Fruit fly (Drosophila melanogaster) whole organism, embryonic: ENCODE data around the gene yrt.

Experiments used
- Atf3 ChIP-seq: fragments of 200-800 bp; sonication (Bioruptor generic); optimal IDR thresholded peaks from 3 replicates; lab custom pipeline; 2016; ENCODE audit warnings: missing biosample characterization, missing genetic modification characterization
- B-H1 ChIP-seq: fragments of 200-800 bp; sonication (Bioruptor generic); IDR thresholded peaks from 3 replicates; pipeline ENCODE4 v1.3.6; 2022; ENCODE audit warnings: missing biosample characterization, missing genetic modification characterization
- BtbVII ChIP-seq: fragments of 200-800 bp; sonication (Bioruptor generic); optimal IDR thresholded peaks from 3 replicates; lab custom pipeline; 2017; ENCODE audit warnings: missing biosample characterization, mild to moderate bottlenecking, missing genetic modification characterization
- CG13894 ChIP-seq: fragments of 200-800 bp; sonication (Bioruptor generic); optimal IDR thresholded peaks from 3 replicates; lab custom pipeline; 2018; ENCODE audit warnings: missing biosample characterization, mild to moderate bottlenecking, missing genetic modification characterization, moderate library complexity
- CG14050 ChIP-seq: fragments of 200-800 bp; sonication (Bioruptor generic); IDR thresholded peaks from 3 replicates; pipeline ENCODE4 v1.3.6; 2022; ENCODE audit warnings: missing biosample characterization, missing genetic modification characterization
- CG15479 ChIP-seq: fragments of 200-800 bp; sonication (Bioruptor generic); optimal IDR thresholded peaks from 3 replicates; lab custom pipeline; 2019; ENCODE audit warnings: missing biosample characterization, mild to moderate bottlenecking, missing genetic modification characterization, moderate library complexity
- CG16815 ChIP-seq: fragments of 200-800 bp; sonication (Bioruptor generic); optimal IDR thresholded peaks from 3 replicates; lab custom pipeline; 2017; ENCODE audit warnings: missing biosample characterization, mild to moderate bottlenecking, missing genetic modification characterization
- CG18011 ChIP-seq: fragments of 200-800 bp; sonication (Bioruptor generic); optimal IDR thresholded peaks from 2 replicates; lab custom pipeline; 2017; ENCODE audit warnings: missing biosample characterization, missing genetic modification characterization, mild to moderate bottlenecking, moderate library complexity, missing genotype
- CG2120 ChIP-seq: fragments of 200-800 bp; sonication (Bioruptor generic); optimal IDR thresholded peaks from 3 replicates; lab custom pipeline; 2016; ENCODE audit warnings: missing biosample characterization, missing genetic modification characterization
- CG2875 ChIP-seq: fragments of 200-800 bp; sonication (Bioruptor generic); optimal IDR thresholded peaks from 2 replicates; lab custom pipeline; 2017; ENCODE audit warnings: missing biosample characterization, mild to moderate bottlenecking, missing genetic modification characterization, missing genetic modification reagents
- CG43689 ChIP-seq: fragments of 200-800 bp; sonication (Bioruptor generic); IDR thresholded peaks from 2 replicates; pipeline ENCODE4 v1.3.6; 2022; ENCODE audit warnings: missing biosample characterization, missing genetic modification characterization
- CG4820 ChIP-seq: fragments of 200-800 bp; sonication (Bioruptor generic); optimal IDR thresholded peaks from 3 replicates; lab custom pipeline; 2016; ENCODE audit warnings: missing biosample characterization, missing genetic modification characterization
- CG4854 ChIP-seq: fragments of 200-800 bp; sonication (Bioruptor generic); optimal IDR thresholded peaks from 2 replicates; lab custom pipeline; 2016; ENCODE audit warnings: missing biosample characterization, missing genetic modification characterization, inconsistent platforms
- CG5245 ChIP-seq: fragments of 200-800 bp; sonication (Bioruptor generic); optimal IDR thresholded peaks from 3 replicates; lab custom pipeline; 2016; ENCODE audit warnings: missing biosample characterization, missing genetic modification characterization
- CG6683 ChIP-seq: fragments of 200-800 bp; sonication (Bioruptor generic); optimal IDR thresholded peaks from 2 replicates; lab custom pipeline; 2017; ENCODE audit warnings: missing biosample characterization, mild to moderate bottlenecking, missing genetic modification characterization, missing genetic modification reagents
- CG6813 ChIP-seq: fragments of 200-800 bp; sonication (Bioruptor generic); optimal IDR thresholded peaks from 2 replicates; lab custom pipeline; 2017; ENCODE audit warnings: missing biosample characterization, missing genetic modification characterization, mild to moderate bottlenecking, moderate library complexity, missing genetic modification reagents
- CG7745 ChIP-seq: fragments of 200-800 bp; sonication (Bioruptor generic); optimal IDR thresholded peaks from 2 replicates; lab custom pipeline; 2018; ENCODE audit warnings: missing biosample characterization, mild to moderate bottlenecking, missing genetic modification characterization, moderate library complexity
- CG9876 ChIP-seq: fragments of 200-800 bp; sonication (Bioruptor generic); optimal IDR thresholded peaks from 2 replicates; lab custom pipeline; 2016; ENCODE audit warnings: missing biosample characterization, missing genetic modification characterization
- D19B ChIP-seq: fragments of 200-800 bp; sonication (Bioruptor generic); optimal IDR thresholded peaks from 2 replicates; lab custom pipeline; 2017; ENCODE audit warnings: missing biosample characterization, mild to moderate bottlenecking, missing genetic modification characterization
- E2f1 ChIP-seq: fragments of 200-800 bp; sonication (Bioruptor generic); IDR thresholded peaks from 2 replicates; pipeline ENCODE4 v1.3.6; 2022; ENCODE audit warnings: missing biosample characterization, missing genetic modification characterization
- H15 ChIP-seq: fragments of 200-800 bp; sonication (Bioruptor generic); IDR thresholded peaks from 3 replicates; pipeline ENCODE4 v1.3.6; 2022; ENCODE audit warnings: missing biosample characterization, missing genetic modification characterization
- HLH4C ChIP-seq: fragments of 200-800 bp; sonication (Bioruptor generic); IDR thresholded peaks from 3 replicates; pipeline ENCODE4 v1.3.6; 2022; ENCODE audit warnings: missing biosample characterization, missing genetic modification characterization; ENCODE audit not compliant: partially characterized antibody
- HLH54F ChIP-seq: fragments of 200-800 bp; sonication (Bioruptor generic); optimal IDR thresholded peaks from 3 replicates; lab custom pipeline; 2016; ENCODE audit warnings: missing biosample characterization, missing genetic modification characterization
- HLHmδ ChIP-seq: fragments of 200-800 bp; sonication (Bioruptor generic); optimal IDR thresholded peaks from 2 replicates; lab custom pipeline; 2018; ENCODE audit warnings: missing biosample characterization, mild to moderate bottlenecking, missing genetic modification characterization, moderate library complexity
- Hey ChIP-seq: fragments of 200-800 bp; sonication (Bioruptor generic); optimal IDR thresholded peaks from 3 replicates; lab custom pipeline; 2018; ENCODE audit warnings: missing biosample characterization, mild to moderate bottlenecking, missing genetic modification characterization
- HmgD ChIP-seq: fragments of 200-800 bp; sonication (Bioruptor generic); optimal IDR thresholded peaks from 3 replicates; lab custom pipeline; 2016; ENCODE audit warnings: missing biosample characterization, missing genetic modification characterization
- Hr39 ChIP-seq: fragments of >200 bp; optimal IDR thresholded peaks from 2 replicates; lab custom pipeline; 2017
- Lhr ChIP-seq: fragments of 200-800 bp; sonication (Bioruptor generic); optimal IDR thresholded peaks from 3 replicates; lab custom pipeline; 2017; ENCODE audit warnings: mild to moderate bottlenecking, missing biosample characterization, missing genetic modification reagents, missing genetic modification characterization
- NC2α ChIP-seq: fragments of 200-800 bp; sonication (Bioruptor generic); optimal IDR thresholded peaks from 2 replicates; lab custom pipeline; 2016; ENCODE audit warnings: missing biosample characterization, missing genetic modification characterization
- Nf-YA ChIP-seq: fragments of 200-800 bp; sonication (Bioruptor generic); IDR thresholded peaks from 2 replicates; pipeline ENCODE4 v1.3.6; 2022; ENCODE audit warnings: missing biosample characterization, missing genetic modification characterization
- Sox100B ChIP-seq: fragments of 200-800 bp; sonication (Bioruptor generic); optimal IDR thresholded peaks from 3 replicates; lab custom pipeline; 2018; ENCODE audit warnings: missing biosample characterization, mild to moderate bottlenecking, missing genetic modification characterization
- Taf1 ChIP-seq: fragments of 200-800 bp; sonication (Bioruptor generic); IDR thresholded peaks from 2 replicates; pipeline ENCODE4 v1.3.6; 2022; ENCODE audit warnings: missing biosample characterization, missing genetic modification characterization
- Trl ChIP-seq, 3 experiments: fragments of >200 bp in 2 of 3; fragments of 200-800 bp in 1 of 3; sonication (Bioruptor generic) in 1 of 3; optimal IDR thresholded peaks; 2 replicates in 1 of 3; 3 replicates in 2 of 3; lab custom pipeline; 2016 to 2017; ENCODE audit warnings: missing biosample characterization in 1 of 3, missing genetic modification characterization in 1 of 3
- aop ChIP-seq: fragments of 200-800 bp; sonication (Bioruptor generic); IDR thresholded peaks from 2 replicates; pipeline ENCODE4 v1.3.6; 2022; ENCODE audit warnings: missing biosample characterization, missing genetic modification characterization
- ash1 ChIP-seq: fragments of 200-800 bp; sonication (Bioruptor generic); optimal IDR thresholded peaks from 2 replicates; lab custom pipeline; 2018; ENCODE audit warnings: missing biosample characterization, mild to moderate bottlenecking, missing genetic modification characterization
- cad ChIP-seq: fragments of >200 bp; optimal IDR thresholded peaks from 2 replicates; lab custom pipeline; 2017; ENCODE audit warnings: missing biosample characterization, missing genetic modification characterization
- cas ChIP-seq: fragments of 200-800 bp; sonication (Bioruptor generic); IDR thresholded peaks from 2 replicates; pipeline ENCODE4 v1.3.6; 2022; ENCODE audit warnings: missing biosample characterization, missing genetic modification characterization
- cato ChIP-seq: fragments of 200-800 bp; sonication (Bioruptor generic); optimal IDR thresholded peaks from 2 replicates; lab custom pipeline; 2016; ENCODE audit warnings: missing biosample characterization, missing genetic modification characterization, borderline replicate concordance
- chif ChIP-seq, 2 experiments: fragments of 200-800 bp; sonication (Bioruptor generic); optimal IDR thresholded peaks; 3 replicates each; lab custom pipeline; 2016; ENCODE audit warnings: missing biosample characterization in 2 of 2, missing genetic modification characterization in 2 of 2
- ci ChIP-seq: fragments of 200-800 bp; sonication (Bioruptor generic); IDR thresholded peaks from 3 replicates; pipeline ENCODE4 v1.3.6; 2022; ENCODE audit warnings: missing biosample characterization, missing genetic modification characterization
- crol ChIP-seq: fragments of 200-800 bp; sonication (Bioruptor generic); IDR thresholded peaks from 2 replicates; pipeline ENCODE4 v1.3.6; 2022; ENCODE audit warnings: missing biosample characterization, missing genetic modification characterization
- dan ChIP-seq: fragments of 200-800 bp; sonication (Bioruptor generic); IDR thresholded peaks from 2 replicates; pipeline ENCODE4 v1.3.6; 2022; ENCODE audit warnings: missing biosample characterization, missing genetic modification characterization
- inv ChIP-seq: fragments of 200-800 bp; sonication (Bioruptor generic); IDR thresholded peaks from 2 replicates; pipeline ENCODE4 v1.3.6; 2022; ENCODE audit warnings: missing biosample characterization, missing genetic modification characterization; ENCODE audit not compliant: partially characterized antibody
- jumu ChIP-seq: fragments of 200-800 bp; sonication (Bioruptor generic); optimal IDR thresholded peaks from 3 replicates; lab custom pipeline; 2016; ENCODE audit warnings: missing biosample characterization, missing genetic modification characterization
- ken ChIP-seq: fragments of 200-800 bp; sonication (Bioruptor generic); IDR thresholded peaks from 3 replicates; pipeline ENCODE4 v1.3.6; 2022; ENCODE audit warnings: missing biosample characterization, missing genetic modification characterization
- kni ChIP-seq: fragments of 200-800 bp; sonication (Bioruptor generic); optimal IDR thresholded peaks from 3 replicates; lab custom pipeline; 2017; ENCODE audit warnings: mild to moderate bottlenecking, missing biosample characterization, missing genetic modification reagents, missing genetic modification characterization
- nmo ChIP-seq: fragments of 200-800 bp; sonication (Bioruptor generic); optimal IDR thresholded peaks from 2 replicates; lab custom pipeline; 2018; ENCODE audit warnings: missing biosample characterization, mild to moderate bottlenecking, missing genetic modification characterization, moderate library complexity
- pzg ChIP-seq: fragments of 200-800 bp; sonication (Bioruptor generic); optimal IDR thresholded peaks from 3 replicates; lab custom pipeline; 2018; ENCODE audit warnings: missing biosample characterization, mild to moderate bottlenecking, missing genetic modification characterization, moderate library complexity
- scrt ChIP-seq: fragments of 200-800 bp; sonication (Bioruptor generic); optimal IDR thresholded peaks from 2 replicates; lab custom pipeline; 2018; ENCODE audit warnings: missing biosample characterization, mild to moderate bottlenecking, missing genetic modification characterization, moderate library complexity
- tgo ChIP-seq: fragments of 200-800 bp; sonication (Bioruptor generic); IDR thresholded peaks from 3 replicates; pipeline ENCODE4 v1.3.6; 2022; ENCODE audit warnings: missing biosample characterization, missing genetic modification characterization
- tup ChIP-seq: fragments of 200-800 bp; sonication (Bioruptor generic); optimal IDR thresholded peaks from 2 replicates; lab custom pipeline; 2016; ENCODE audit warnings: missing biosample characterization, mild to moderate bottlenecking, missing genetic modification characterization, moderate library complexity

Gene yrt

dm6 chr3R:13446489-13446888 is 11.7 kb upstream of the yrt start (continued):
- no peak for TF ChIP-seq Hr39 (lab: Kevin White, UChicago)
- no peak for TF ChIP-seq kni (GFP tag; lab: Kevin White, UChicago)
- no peak for TF ChIP-seq H15 (GFP tag; lab: Robert Waterston, UW)
- no peak for TF ChIP-seq Nf-YA (GFP tag; lab: Robert Waterston, UW)
- peak; percentile 75 for TF ChIP-seq CG2120 (GFP tag; lab: Kevin White, UChicago)
- TF ChIP-seq CG2875 (GFP tag; lab: Kevin White, UChicago): no peak
- TF ChIP-seq inv (GFP tag; lab: Robert Waterston, UW): no peak
- TF ChIP-seq Hey (tag; lab: Kevin White, UChicago): no peak
- no peak for TF ChIP-seq ash1 (GFP tag; lab: Kevin White, UChicago)
- no peak for TF ChIP-seq CG7745 (tag; lab: Kevin White, UChicago)
- TF ChIP-seq CG14050 (GFP tag; lab: Robert Waterston, UW): no peak
- TF ChIP-seq CG15479 (GFP tag; lab: Kevin White, UChicago): no peak
- TF ChIP-seq CG5245: no peak
- no peak for TF ChIP-seq CG13894 (tag; lab: Kevin White, UChicago)
- no peak for TF ChIP-seq HLH4C
- no peak for TF ChIP-seq CG6683 (GFP tag; lab: Kevin White, UChicago)
- TF ChIP-seq E2f1: 0 out of 2 replicates have a peak, but pooled peaks have one; percentile 13
- no peak for TF ChIP-seq BtbVII (GFP tag; lab: Kevin White, UChicago)
- TF ChIP-seq tgo (GFP tag; lab: Robert Waterston, UW): 0 out of 3 replicates have a peak, but pooled peaks have one; percentile 14
- no peak for TF ChIP-seq pzg (GFP tag; lab: Kevin White, UChicago)
- peak; percentile 66 for TF ChIP-seq nmo (GFP tag; lab: Kevin White, UChicago)
- no peak for TF ChIP-seq dan (GFP tag; lab: Robert Waterston, UW)
- no peak for TF ChIP-seq CG18011
- TF ChIP-seq CG4820 (GFP tag; lab: Kevin White, UChicago): peak; percentile 22
- TF ChIP-seq aop (GFP tag; lab: Robert Waterston, UW): no peak
- TF ChIP-seq CG16815 (GFP tag; lab: Kevin White, UChicago): peak; percentile 20
- TF ChIP-seq Trl (optimal IDR thresholded peaks at IDR 0.05; lab: Kevin White, UChicago): no peak
- no peak for TF ChIP-seq Trl (GFP tag; optimal IDR thresholded peaks at IDR 0.05; lab: Kevin White, UChicago)
- TF ChIP-seq CG6813: no peak
- TF ChIP-seq jumu: peak; percentile 8
- no peak for TF ChIP-seq CG9876 (GFP tag; lab: Kevin White, UChicago)
- no peak for TF ChIP-seq B-H1 (GFP tag; lab: Robert Waterston, UW)
- peak in 1 of 2 experiments; percentile 47 for TF ChIP-seq chif (GFP tag; optimal IDR thresholded peaks at IDR 0.05; lab: Kevin White, UChicago)
- TF ChIP-seq crol (GFP tag; lab: Robert Waterston, UW): no peak
- no peak for TF ChIP-seq cato
- TF ChIP-seq D19B (GFP tag; lab: Kevin White, UChicago): peak; percentile 2
- no peak for TF ChIP-seq HLH54F (GFP tag; lab: Kevin White, UChicago)
- TF ChIP-seq cas (GFP tag; lab: Robert Waterston, UW): no peak
- peak; percentile 34 for TF ChIP-seq Sox100B
- no peak for TF ChIP-seq NC2α (GFP tag; lab: Kevin White, UChicago)
- no peak for TF ChIP-seq scrt (GFP tag; lab: Kevin White, UChicago)
- TF ChIP-seq ci: no peak
- 0 out of 2 replicates have a peak, but pooled peaks have one; percentile 20 for TF ChIP-seq Taf1 (GFP tag; lab: Robert Waterston, UW)
- TF ChIP-seq Atf3 (GFP tag; lab: Kevin White, UChicago): no peak
- TF ChIP-seq tup: no peak
- TF ChIP-seq CG4854 (GFP tag; lab: Kevin White, UChicago): no peak
- TF ChIP-seq HLHmδ (GFP tag; lab: Kevin White, UChicago): no peak
- no peak for TF ChIP-seq CG43689 (GFP tag; lab: Robert Waterston, UW)
- TF ChIP-seq cad (GFP tag; lab: Kevin White, UChicago): no peak
- TF ChIP-seq HmgD (GFP tag; lab: Kevin White, UChicago): no peak
- no peak for TF ChIP-seq ken (GFP tag; lab: Robert Waterston, UW)
- no peak for TF ChIP-seq Lhr (GFP tag; lab: Kevin White, UChicago)
